Fruit fly (Drosophila melanogaster) whole organism, embryonic: ENCODE measurements around the gene Polr3E.

Source experiments
- Adf1 ChIP-seq: fragments of 200-800 bp; sonication (Bioruptor generic); IDR thresholded peaks from 2 replicates; pipeline ENCODE4 v1.3.6; 2022; ENCODE audit warnings: missing biosample characterization, missing genetic modification characterization
- Blimp-1 ChIP-seq: fragments of 200-800 bp; sonication (Bioruptor generic); optimal IDR thresholded peaks from 3 replicates; lab custom pipeline; 2018; ENCODE audit warnings: missing biosample characterization, missing genetic modification characterization, mild to moderate bottlenecking, moderate library complexity, missing genetic modification reagents
- CG10147 ChIP-seq: fragments of 200-800 bp; sonication (Bioruptor generic); optimal IDR thresholded peaks from 2 replicates; lab custom pipeline; 2019; ENCODE audit warnings: missing biosample characterization, mild to moderate bottlenecking, missing genetic modification characterization, moderate library complexity
- CG10462 ChIP-seq: fragments of 200-800 bp; sonication (Bioruptor generic); optimal IDR thresholded peaks from 2 replicates; lab custom pipeline; 2016; ENCODE audit warnings: missing biosample characterization, missing genetic modification characterization
- CG11093 ChIP-seq: fragments of 200-800 bp; sonication (Bioruptor generic); IDR thresholded peaks from 3 replicates; pipeline ENCODE4 v1.3.6; 2022; ENCODE audit warnings: missing biosample characterization, missing genetic modification characterization
- CG11247 ChIP-seq: fragments of 200-800 bp; sonication (Bioruptor generic); IDR thresholded peaks from 2 replicates; pipeline ENCODE4 v1.3.6; 2022; ENCODE audit warnings: missing biosample characterization, missing genetic modification characterization
- CG12071 ChIP-seq: fragments of 200-800 bp; sonication (Bioruptor generic); optimal IDR thresholded peaks from 3 replicates; lab custom pipeline; 2018; ENCODE audit warnings: missing biosample characterization, mild to moderate bottlenecking, missing genetic modification characterization
- CG12391 ChIP-seq: fragments of 200-800 bp; sonication (Bioruptor generic); optimal IDR thresholded peaks from 3 replicates; lab custom pipeline; 2018; ENCODE audit warnings: missing biosample characterization, mild to moderate bottlenecking, missing genetic modification characterization, moderate library complexity
- CG12659 ChIP-seq: fragments of 200-800 bp; sonication (Bioruptor generic); optimal IDR thresholded peaks from 3 replicates; lab custom pipeline; 2017; ENCODE audit warnings: mild to moderate bottlenecking, missing biosample characterization, missing genetic modification reagents, missing genetic modification characterization
- CG12744 ChIP-seq: fragments of 200-800 bp; sonication (Bioruptor generic); optimal IDR thresholded peaks from 2 replicates; lab custom pipeline; 2016; ENCODE audit warnings: missing biosample characterization, missing genetic modification characterization
- CG1603 ChIP-seq: fragments of 200-800 bp; sonication (Bioruptor generic); optimal IDR thresholded peaks from 2 replicates; lab custom pipeline; 2019; ENCODE audit warnings: missing biosample characterization, mild to moderate bottlenecking, missing genetic modification characterization, moderate library complexity
- CG17385 ChIP-seq: fragments of 200-800 bp; sonication (Bioruptor generic); optimal IDR thresholded peaks from 3 replicates; lab custom pipeline; 2018; ENCODE audit warnings: missing biosample characterization, mild to moderate bottlenecking, missing genetic modification characterization
- CG18262 ChIP-seq: fragments of 200-800 bp; optimal IDR thresholded peaks from 3 replicates; lab custom pipeline; 2019; ENCODE audit warnings: missing biosample characterization, mild to moderate bottlenecking, missing genetic modification characterization, moderate library complexity
- CG18764 ChIP-seq: fragments of 200-800 bp; sonication (Bioruptor generic); optimal IDR thresholded peaks from 3 replicates; lab custom pipeline; 2016; ENCODE audit warnings: missing biosample characterization, missing genetic modification characterization
- CG3838 ChIP-seq: fragments of 200-800 bp; sonication (Bioruptor generic); optimal IDR thresholded peaks from 3 replicates; lab custom pipeline; 2016; ENCODE audit warnings: missing biosample characterization, missing genetic modification characterization
- CG5180 ChIP-seq: fragments of 200-800 bp; sonication (Bioruptor generic); optimal IDR thresholded peaks from 3 replicates; lab custom pipeline; 2017; ENCODE audit warnings: missing biosample characterization, missing genetic modification characterization, mild to moderate bottlenecking, moderate library complexity, missing genetic modification reagents
- CG7271 ChIP-seq: fragments of 200-800 bp; sonication (Bioruptor generic); optimal IDR thresholded peaks from 2 replicates; lab custom pipeline; 2018; ENCODE audit warnings: missing biosample characterization, mild to moderate bottlenecking, missing genetic modification characterization, moderate library complexity
- CG7987 ChIP-seq: fragments of 200-800 bp; sonication (Bioruptor generic); optimal IDR thresholded peaks from 2 replicates; lab custom pipeline; 2018; ENCODE audit warnings: missing biosample characterization, mild to moderate bottlenecking, missing genetic modification characterization, moderate library complexity
- CG8290 ChIP-seq, 3 experiments: fragments of 200-800 bp; sonication (Bioruptor generic); optimal IDR thresholded peaks; 2 replicates each; lab custom pipeline; 2016 to 2019; ENCODE audit warnings: missing biosample characterization in 3 of 3, missing genetic modification characterization in 3 of 3, mild to moderate bottlenecking in 2 of 3, moderate library complexity in 1 of 3
- CG9727 ChIP-seq: fragments of 200-800 bp; sonication (Bioruptor generic); optimal IDR thresholded peaks from 3 replicates; lab custom pipeline; 2017; ENCODE audit warnings: missing biosample characterization, mild to moderate bottlenecking, missing genetic modification characterization
- D19B ChIP-seq: fragments of 200-800 bp; sonication (Bioruptor generic); optimal IDR thresholded peaks from 2 replicates; lab custom pipeline; 2017; ENCODE audit warnings: missing biosample characterization, mild to moderate bottlenecking, missing genetic modification characterization
- Dbx ChIP-seq: fragments of 200-800 bp; sonication (Bioruptor generic); IDR thresholded peaks from 3 replicates; pipeline ENCODE4 v1.3.6; 2022; ENCODE audit warnings: missing biosample characterization, missing genetic modification characterization
- Dek ChIP-seq: fragments of 200-800 bp; sonication (Bioruptor generic); optimal IDR thresholded peaks from 3 replicates; lab custom pipeline; 2019; ENCODE audit warnings: missing biosample characterization, mild to moderate bottlenecking, missing genetic modification characterization, moderate library complexity
- Elba2 ChIP-seq: fragments of 200-800 bp; sonication (Bioruptor generic); optimal IDR thresholded peaks from 3 replicates; lab custom pipeline; 2016; ENCODE audit warnings: missing biosample characterization, missing genetic modification characterization
- Hr78 ChIP-seq, 2 experiments: fragments of 200-800 bp in 1 of 2; fragments of >200 bp in 1 of 2; sonication (Bioruptor generic) in 1 of 2; optimal IDR thresholded peaks; 2 replicates each; lab custom pipeline; 2017 to 2019; ENCODE audit warnings: missing biosample characterization in 2 of 2, missing genetic modification characterization in 2 of 2, mild to moderate bottlenecking in 1 of 2, moderate library complexity in 1 of 2
- Poxn ChIP-seq: fragments of 200-800 bp; sonication (Bioruptor generic); IDR thresholded peaks from 2 replicates; pipeline ENCODE4 v1.3.6; 2022; ENCODE audit warnings: missing biosample characterization, missing genetic modification characterization
- Side ChIP-seq: fragments of 200-800 bp; sonication (Bioruptor generic); optimal IDR thresholded peaks from 2 replicates; lab custom pipeline; 2016; ENCODE audit warnings: missing biosample characterization, missing genetic modification characterization
- YL-1 ChIP-seq: fragments of 200-800 bp; sonication (Bioruptor generic); optimal IDR thresholded peaks from 3 replicates; lab custom pipeline; 2017; ENCODE audit warnings: missing biosample characterization, mild to moderate bottlenecking, missing genetic modification characterization
- az2 ChIP-seq: fragments of 200-800 bp; sonication (Bioruptor generic); optimal IDR thresholded peaks from 3 replicates; lab custom pipeline; 2016; ENCODE audit warnings: missing biosample characterization, missing genetic modification characterization
- bab2 ChIP-seq: fragments of 200-800 bp; sonication (Bioruptor generic); optimal IDR thresholded peaks from 2 replicates; lab custom pipeline; 2016; ENCODE audit warnings: missing biosample characterization, missing genetic modification characterization
- bbx ChIP-seq: fragments of 200-800 bp; sonication (Bioruptor generic); IDR thresholded peaks from 2 replicates; pipeline ENCODE4 v1.3.6; 2022; ENCODE audit warnings: missing biosample characterization, missing genetic modification characterization; ENCODE audit not compliant: partially characterized antibody
- bigmax ChIP-seq: fragments of 200-800 bp; sonication (Bioruptor generic); optimal IDR thresholded peaks from 2 replicates; lab custom pipeline; 2018; ENCODE audit warnings: missing biosample characterization, mild to moderate bottlenecking, missing genetic modification characterization
- chm ChIP-seq: fragments of 200-800 bp; sonication (Bioruptor generic); IDR thresholded peaks from 2 replicates; pipeline ENCODE4 v1.3.6; 2022; ENCODE audit warnings: missing biosample characterization, missing genetic modification characterization
- dpn ChIP-seq, 2 experiments: fragments of 200-800 bp; sonication (Bioruptor generic); optimal IDR thresholded peaks; 3 replicates each; lab custom pipeline; 2016; ENCODE audit warnings: missing biosample characterization in 2 of 2, missing genetic modification characterization in 2 of 2
- fru ChIP-seq: fragments of >200 bp; optimal IDR thresholded peaks from 2 replicates; lab custom pipeline; 2017
- gfzf ChIP-seq: fragments of 200-800 bp; sonication (Bioruptor generic); optimal IDR thresholded peaks from 2 replicates; lab custom pipeline; 2016; ENCODE audit warnings: missing biosample characterization, mild to moderate bottlenecking, missing genetic modification characterization, moderate library complexity
- grau ChIP-seq: fragments of 200-800 bp; optimal IDR thresholded peaks from 3 replicates; lab custom pipeline; 2019; ENCODE audit warnings: missing biosample characterization, mild to moderate bottlenecking, missing genetic modification characterization, moderate library complexity
- lola ChIP-seq, 3 experiments: fragments of >200 bp in 2 of 3; fragments of 200-800 bp in 1 of 3; sonication (Bioruptor generic) in 1 of 3; optimal IDR thresholded peaks; 2 replicates each; lab custom pipeline; 2017 to 2019; ENCODE audit warnings: missing biosample characterization in 3 of 3, missing genetic modification characterization in 3 of 3, mild to moderate bottlenecking in 1 of 3, moderate library complexity in 1 of 3
- mam ChIP-seq: fragments of 200-800 bp; sonication (Bioruptor generic); optimal IDR thresholded peaks from 3 replicates; lab custom pipeline; 2016; ENCODE audit warnings: missing biosample characterization, missing genetic modification characterization
- nmo ChIP-seq: fragments of 200-800 bp; sonication (Bioruptor generic); optimal IDR thresholded peaks from 2 replicates; lab custom pipeline; 2018; ENCODE audit warnings: missing biosample characterization, mild to moderate bottlenecking, missing genetic modification characterization, moderate library complexity
- pho ChIP-seq: fragments of 200-800 bp; sonication (Bioruptor generic); optimal IDR thresholded peaks from 2 replicates; lab custom pipeline; 2016; ENCODE audit warnings: missing biosample characterization, missing genetic modification characterization
- scrt ChIP-seq: fragments of 200-800 bp; sonication (Bioruptor generic); optimal IDR thresholded peaks from 2 replicates; lab custom pipeline; 2018; ENCODE audit warnings: missing biosample characterization, mild to moderate bottlenecking, missing genetic modification characterization, moderate library complexity
- sd ChIP-seq: fragments of 200-800 bp; sonication (Bioruptor generic); optimal IDR thresholded peaks from 3 replicates; lab custom pipeline; 2018; ENCODE audit warnings: missing biosample characterization, mild to moderate bottlenecking, missing genetic modification characterization, moderate library complexity
- shn ChIP-seq: fragments of 200-800 bp; sonication (Bioruptor generic); optimal IDR thresholded peaks from 3 replicates; lab custom pipeline; 2016; ENCODE audit warnings: missing biosample characterization, missing genetic modification characterization
- so ChIP-seq: fragments of 200-800 bp; sonication (Bioruptor generic); IDR thresholded peaks from 3 replicates; pipeline ENCODE4 v1.3.6; 2022; ENCODE audit warnings: missing biosample characterization, missing genetic modification characterization
- ssp ChIP-seq: fragments of 200-800 bp; sonication (Bioruptor generic); IDR thresholded peaks from 2 replicates; pipeline ENCODE4 v1.3.6; 2022; ENCODE audit warnings: missing biosample characterization, missing genetic modification characterization
- tap ChIP-seq: fragments of 200-800 bp; optimal IDR thresholded peaks from 3 replicates; lab custom pipeline; 2019; ENCODE audit warnings: missing biosample characterization, mild to moderate bottlenecking, missing genetic modification characterization, moderate library complexity
- ttk ChIP-seq: fragments of 200-800 bp; sonication (Bioruptor generic); IDR thresholded peaks from 2 replicates; pipeline ENCODE4 v2.1.2; 2022; ENCODE audit warnings: missing biosample characterization, missing genetic modification characterization
- zf30C ChIP-seq: fragments of 200-800 bp; sonication (Bioruptor generic); optimal IDR thresholded peaks from 3 replicates; lab custom pipeline; 2018; ENCODE audit warnings: missing biosample characterization, mild to moderate bottlenecking, missing genetic modification characterization

Gene Polr3E

DNA sequence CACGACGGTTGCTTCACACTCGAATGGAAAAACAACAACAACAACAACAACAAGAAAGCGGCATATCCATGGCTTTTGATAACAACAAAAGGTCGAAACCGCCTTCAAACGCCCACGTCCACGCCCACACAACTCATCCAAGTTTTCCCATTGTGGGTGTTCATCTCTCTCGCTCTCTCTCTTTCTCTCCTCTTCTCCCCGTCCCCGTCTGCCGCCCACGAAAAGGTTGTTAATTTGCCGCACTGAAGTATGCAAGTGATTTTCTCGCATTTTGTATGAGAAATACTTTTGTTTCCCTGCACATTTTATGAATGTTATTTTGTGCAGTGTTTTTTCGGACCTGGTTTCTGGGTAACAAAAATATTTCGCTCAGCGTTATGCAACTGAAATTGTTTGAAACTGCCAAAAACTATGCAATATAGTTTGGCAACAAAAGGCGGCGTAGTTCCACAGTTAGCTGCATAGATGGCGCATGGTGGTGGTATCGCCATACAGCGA is 17.8 kb downstream of the Polr3E start (continued):
- TF ChIP-seq grau (tag; lab: Kevin White, UChicago) (peak; percentile 30), bab2 (GFP tag; lab: Kevin White, UChicago) (peak; percentile 17), CG1603 (tag; lab: Kevin White, UChicago) (peak; percentile 54), gfzf (GFP tag; lab: Kevin White, UChicago) (no peak), CG7987 (peak; percentile 61), Dek (tag; lab: Kevin White, UChicago) (peak; percentile 51), CG8290 (GFP tag; optimal IDR thresholded peaks at IDR 0.05; lab: Kevin White, UChicago) (peak; percentile 59), CG8290 (tag; optimal IDR thresholded peaks at IDR 0.05; lab: Kevin White, UChicago) (peak; percentile 51 to 83), tap (tag; lab: Kevin White, UChicago) (no peak), nmo (peak; percentile 18), Dbx (peak; percentile 50; the same call in 1 of the 3 replicates), zf30C (GFP tag; lab: Kevin White, UChicago) (peak; percentile 100), fru (lab: Kevin White, UChicago) (no peak), CG12659 (GFP tag; lab: Kevin White, UChicago) (peak; percentile 32), az2 (peak; percentile 12), ttk (GFP tag; lab: Robert Waterston, UW) (no peak), CG7271 (no peak), Elba2 (GFP tag; lab: Kevin White, UChicago) (peak; percentile 35), ssp (GFP tag; lab: Robert Waterston, UW) (peak; percentile 13; the same call in 1 of the 2 replicates), lola (GFP tag; optimal IDR thresholded peaks at IDR 0.05; lab: Kevin White, UChicago) (peak in 1 of 3 experiments; percentile 73), CG9727 (GFP tag; lab: Kevin White, UChicago) (peak; percentile 0), dpn (GFP tag; optimal IDR thresholded peaks at IDR 0.05; lab: Kevin White, UChicago) (peak in 1 of 2 experiments; percentile 24), YL-1 (GFP tag; lab: Kevin White, UChicago) (no peak), chm (GFP tag; lab: Robert Waterston, UW) (peak; percentile 77), bbx (peak; percentile 49), so (GFP tag; lab: Robert Waterston, UW) (peak; percentile 48; the same call in 1 of the 3 replicates), CG12744 (GFP tag; lab: Kevin White, UChicago) (peak; percentile 33), D19B (GFP tag; lab: Kevin White, UChicago) (no peak), Side (peak; percentile 36), sd (peak; percentile 85), CG12391 (tag; lab: Kevin White, UChicago) (peak; percentile 39), CG12071 (GFP tag; lab: Kevin White, UChicago) (peak; percentile 46), shn (GFP tag; lab: Kevin White, UChicago) (peak; percentile 32), CG18764 (peak; percentile 18), CG10147 (GFP tag; lab: Kevin White, UChicago) (peak; percentile 19), CG17385 (GFP tag; lab: Kevin White, UChicago) (no peak), CG3838 (GFP tag; lab: Kevin White, UChicago) (no peak), Adf1 (peak; percentile 28; the same call in 1 of the 2 replicates), CG5180 (peak; percentile 34), CG11247 (GFP tag; lab: Robert Waterston, UW) (peak; percentile 11; the same call in 1 of the 2 replicates), CG11093 (GFP tag; lab: Robert Waterston, UW) (no peak), CG18262 (no peak), pho (GFP tag; lab: Kevin White, UChicago) (peak; percentile 31), scrt (no peak), CG10462 (no peak), Hr78 (GFP tag; optimal IDR thresholded peaks at IDR 0.05; lab: Kevin White, UChicago) (no peak), mam (GFP tag; lab: Kevin White, UChicago) (peak; percentile 35), Poxn (GFP tag; lab: Robert Waterston, UW) (no peak), Blimp-1 (GFP tag; lab: Kevin White, UChicago) (peak; percentile 13), bigmax (GFP tag; lab: Kevin White, UChicago) (peak; percentile 9)
